Fruit fly (Drosophila melanogaster) whole organism, larva: Measurements from ENCODE around the gene CG15382.

Experiments
- noc ChIP-seq: fragments of 200-800 bp; sonication (Bioruptor generic); optimal IDR thresholded peaks from 3 replicates; lab custom pipeline; 2019; ENCODE audit warnings: missing biosample characterization, mild to moderate bottlenecking, missing genetic modification characterization, moderate library complexity

CG15382 gene

dm6 chr2L:2162729-2163567 lies 7.4 kb downstream of the CG15382 start:
- no peak for TF ChIP-seq noc (tag; lab: Kevin White, UChicago)

dm6 chr2L:2163568-2163953 lies 8.0 kb downstream of the CG15382 start:
- peak; percentile 68 for TF ChIP-seq noc (tag; lab: Kevin White, UChicago)

dm6 chr2L:2164520-2165237 lies 9.1 kb downstream of the CG15382 start:
- no peak for TF ChIP-seq noc (tag; lab: Kevin White, UChicago)

dm6 chr2L:2165238-2165577 lies 9.7 kb downstream of the CG15382 start:
- no peak for TF ChIP-seq noc (tag; lab: Kevin White, UChicago)

- peak; percentile 67 for TF ChIP-seq noc (tag; lab: Kevin White, UChicago)
Measured at dm6 chr2L:2165864-2166263, 10.3 kb downstream of the CG15382 start.

dm6 chr2L:2166958-2167707 lies 11.6 kb downstream of the CG15382 start:
- TF ChIP-seq noc (tag; lab: Kevin White, UChicago) = no peak

- TF ChIP-seq noc (tag; lab: Kevin White, UChicago) = peak; percentile 9
Measured at dm6 chr2L:2168184-2168893, 12.8 kb downstream of the CG15382 start.

- no peak for TF ChIP-seq noc (tag; lab: Kevin White, UChicago)
Measured at dm6 chr2L:2168894-2169456, 13.4 kb downstream of the CG15382 start.

- peak; percentile 75 for TF ChIP-seq noc (tag; lab: Kevin White, UChicago)
Measured at dm6 chr2L:2171366-2172078, 16.0 kb downstream of the CG15382 start.

- no peak for TF ChIP-seq noc (tag; lab: Kevin White, UChicago)
Measured at dm6 chr2L:2172460-2173121, 17.0 kb downstream of the CG15382 start.

dm6 chr2L:2173191-2173590 lies 17.6 kb downstream of the CG15382 start:
- no peak for TF ChIP-seq noc (tag; lab: Kevin White, UChicago)

dm6 chr2L:2173604-2174003 lies 18.1 kb downstream of the CG15382 start:
- no peak for TF ChIP-seq noc (tag; lab: Kevin White, UChicago)

- peak; percentile 41 for TF ChIP-seq noc (tag; lab: Kevin White, UChicago)
Measured at dm6 chr2L:2175090-2175830, 19.7 kb downstream of the CG15382 start.
